Worm (Caenorhabditis elegans) whole organism, early embryonic: Measurements from ENCODE around the gene got-1.2.

ENCODE experiments used
- aly-1 ChIP-seq: sonication (generic microtip); optimal IDR thresholded peaks from 2 replicates; lab custom pipeline; 2016; ENCODE audit warnings: missing genetic modification characterization, missing compliant biosample characterization
- ama-1 ChIP-seq: fragments of 150-350 bp; optimal IDR thresholded peaks from 2 replicates; lab custom pipeline; 2014
- ceh-36 ChIP-seq: sonication (generic microtip); optimal IDR thresholded peaks from 2 replicates; lab custom pipeline; 2016; ENCODE audit warnings: missing genetic modification characterization, inconsistent platforms, missing compliant biosample characterization
- ets-7 ChIP-seq: sonication (generic microtip); optimal IDR thresholded peaks from 2 replicates; lab custom pipeline; 2016; ENCODE audit warnings: missing genotype, missing genetic modification characterization, missing compliant biosample characterization
- flt-1 ChIP-seq: fragments of 200-800 bp; sonication (Bioruptor generic); IDR thresholded peaks from 2 replicates; pipeline ENCODE4 v1.3.6; 2022; ENCODE audit warnings: missing genetic modification characterization, missing compliant biosample characterization
- hmg-4 ChIP-seq: fragments of 200-800 bp; sonication (Bioruptor generic); optimal IDR thresholded peaks from 2 replicates; lab custom pipeline; 2018; ENCODE audit warnings: mild to moderate bottlenecking, missing genetic modification characterization, missing compliant biosample characterization
- hnd-1 ChIP-seq: sonication (generic microtip); optimal IDR thresholded peaks from 2 replicates; lab custom pipeline; 2016; ENCODE audit warnings: missing genetic modification characterization, missing compliant biosample characterization
- pes-1 ChIP-seq: fragments of 200-800 bp; sonication (Bioruptor generic); IDR thresholded peaks from 2 replicates; pipeline ENCODE4 v1.3.6; 2022; ENCODE audit warnings: missing genetic modification reagents, missing genetic modification characterization, missing compliant biosample characterization
- sea-1 ChIP-seq: fragments of 200-800 bp; sonication (Bioruptor generic); conservative IDR thresholded peaks from 2 replicates; pipeline ENCODE4 v1.3.6; 2022; ENCODE audit warnings: missing genetic modification characterization, missing compliant biosample characterization
- tbx-37 ChIP-seq: fragments of 200-800 bp; sonication (Bioruptor generic); conservative IDR thresholded peaks from 2 replicates; pipeline ENCODE4 v1.3.6; 2022; ENCODE audit warnings: missing genetic modification reagents, missing genetic modification characterization, missing compliant biosample characterization
- tra-4 ChIP-seq: sonication (generic microtip); optimal IDR thresholded peaks from 2 replicates; lab custom pipeline; 2017; ENCODE audit warnings: missing genetic modification characterization, missing compliant biosample characterization

ce11 chrX:16836304-16836703 is 43.4 kb upstream of the got-1.2 start, which contains the start of gene F41G4.7:
- TF ChIP-seq tbx-37 (GFP tag; lab: Robert Waterston, UW) (no peak), pes-1 (GFP tag; lab: Robert Waterston, UW) (no peak), ama-1 (lab: Kevin White, UChicago) (no peak), tra-4 (tag; lab: Kevin White, UChicago) (no peak), hmg-4 (no peak), sea-1 (GFP tag; lab: Robert Waterston, UW) (no peak), ceh-36 (no peak), flt-1 (no peak), hnd-1 (no peak), ets-7 (tag; lab: Kevin White, UChicago) (no peak), aly-1 (no peak)
